Worm (Caenorhabditis elegans) whole organism, L1 larva: Measurements from ENCODE around the gene Y43F8B.10.

Experiments
- dpl-1 ChIP-seq, 3 experiments: fragments of 150-350 bp in 2 of 3; sonication (generic microtip) in 1 of 3; optimal IDR thresholded peaks; 2 replicates each; lab custom pipeline; 2014 to 2017; ENCODE audit warnings: missing biosample characterization in 3 of 3, missing genetic modification characterization in 3 of 3, missing genetic modification reagents in 3 of 3
- mef-2 ChIP-seq: fragments of 150-350 bp; optimal IDR thresholded peaks from 2 replicates; lab custom pipeline; 2014; ENCODE audit warnings: missing biosample characterization, missing genetic modification characterization
- nhr-19 ChIP-seq: fragments of 200-800 bp; sonication (Bioruptor generic); conservative IDR thresholded peaks from 2 replicates; pipeline ENCODE4 v1.3.6; 2022; ENCODE audit warnings: missing genetic modification characterization, missing compliant biosample characterization
- tbx-2 ChIP-seq: sonication (generic microtip); optimal IDR thresholded peaks from 2 replicates; lab custom pipeline; 2016; ENCODE audit warnings: missing genetic modification characterization, missing compliant biosample characterization
- ztf-11 ChIP-seq, 2 experiments: sonication (generic microtip); optimal IDR thresholded peaks; 2 replicates each; lab custom pipeline; 2016 to 2017; ENCODE audit warnings: missing genetic modification characterization in 2 of 2, missing biosample characterization in 1 of 2, missing compliant biosample characterization in 1 of 2

DNA sequence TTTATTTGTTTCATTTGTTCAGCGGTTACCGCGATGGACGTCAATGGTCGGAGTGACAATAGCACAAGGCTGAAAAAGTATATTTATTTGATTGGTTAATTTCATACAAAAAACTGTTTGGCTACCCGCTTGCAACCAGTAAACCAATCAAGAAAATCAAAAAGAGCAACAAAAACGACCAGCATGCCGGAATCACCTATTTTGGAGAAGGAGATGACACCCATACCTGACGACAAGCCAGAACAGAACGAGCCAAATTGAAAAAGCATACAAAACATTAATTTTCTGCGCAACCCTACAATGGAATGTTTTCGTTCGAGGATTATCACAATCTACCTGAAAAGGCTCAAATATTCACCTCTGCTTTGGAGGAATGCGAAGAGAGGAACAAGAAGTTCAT is 16.2 kb downstream of the Y43F8B.10 start, which contains the start of gene Y43F8B.7:
- TF ChIP-seq dpl-1 (GFP tag; optimal IDR thresholded peaks at IDR 0.05; lab: Kevin White, UChicago) (no peak), nhr-19 (GFP tag; lab: Robert Waterston, UW) (no peak), tbx-2 (tag; lab: Kevin White, UChicago) (no peak), mef-2 (tag; lab: Kevin White, UChicago) (no peak), ztf-11 (tag; optimal IDR thresholded peaks at IDR 0.05; lab: Kevin White, UChicago) (no peak)
